Worm (Caenorhabditis elegans) whole organism, L1 larva: Measurements from ENCODE around the gene F54E7.6.
A peak's percentile ranks its signal among the peaks of the same experiment; 100 is the strongest.

Experiments used
- C16A3.4 ChIP-seq: fragments of 150-350 bp; optimal IDR thresholded peaks from 2 replicates; lab custom pipeline; 2014; ENCODE audit warnings: missing biosample characterization, missing genetic modification characterization
- aha-1 ChIP-seq: fragments of 150-350 bp; optimal IDR thresholded peaks from 2 replicates; lab custom pipeline; 2014; ENCODE audit warnings: missing biosample characterization, missing genetic modification characterization
- alr-1 ChIP-seq: fragments of 200-800 bp; sonication (Bioruptor generic); optimal IDR thresholded peaks from 2 replicates; lab custom pipeline; 2018; ENCODE audit warnings: borderline replicate concordance, mild to moderate bottlenecking, missing genetic modification characterization, missing compliant biosample characterization
- aly-2 ChIP-seq: fragments of 150-350 bp; optimal IDR thresholded peaks from 2 replicates; lab custom pipeline; 2014; ENCODE audit warnings: missing biosample characterization, missing genetic modification characterization
- blmp-1 ChIP-seq: fragments of 150-350 bp; optimal IDR thresholded peaks from 2 replicates; lab custom pipeline; 2014; ENCODE audit warnings: missing biosample characterization, missing genetic modification characterization
- ceh-8 ChIP-seq: fragments of 200-800 bp; sonication (Bioruptor generic); optimal IDR thresholded peaks from 2 replicates; lab custom pipeline; 2018; ENCODE audit warnings: mild to moderate bottlenecking, missing genetic modification characterization, moderate library complexity, missing compliant biosample characterization
- ceh-82 ChIP-seq, 3 experiments: fragments of 150-350 bp in 1 of 3; sonication (generic microtip) in 2 of 3; optimal IDR thresholded peaks; 2 replicates each; lab custom pipeline; 2014 to 2017; ENCODE audit warnings: missing biosample characterization in 3 of 3, missing genetic modification characterization in 3 of 3
- ceh-90 ChIP-seq: sonication (generic microtip); optimal IDR thresholded peaks from 2 replicates; lab custom pipeline; 2016; ENCODE audit warnings: missing genetic modification characterization, missing compliant biosample characterization
- dpl-1 ChIP-seq, 3 experiments: fragments of 150-350 bp in 2 of 3; sonication (generic microtip) in 1 of 3; optimal IDR thresholded peaks; 2 replicates each; lab custom pipeline; 2014 to 2017; ENCODE audit warnings: missing biosample characterization in 3 of 3, missing genetic modification characterization in 3 of 3, missing genetic modification reagents in 3 of 3
- efl-1 ChIP-seq, 4 experiments: fragments of 150-350 bp; optimal IDR thresholded peaks in 3 of 4; peaks in 1 of 4; 1 replicate in 1 of 4; 2 replicates in 3 of 4; lab custom pipeline; 2014; ENCODE audit warnings: missing biosample characterization in 2 of 4, missing genetic modification characterization in 2 of 4, missing genetic modification reagents in 2 of 4
- efl-3 ChIP-seq: fragments of 200-800 bp; sonication (Bioruptor generic); optimal IDR thresholded peaks from 2 replicates; lab custom pipeline; 2018; ENCODE audit warnings: mild to moderate bottlenecking, missing genetic modification characterization, missing compliant biosample characterization
- fkh-10 ChIP-seq: sonication (generic microtip); optimal IDR thresholded peaks from 2 replicates; lab custom pipeline; 2017; ENCODE audit warnings: missing biosample characterization, missing genetic modification reagents, missing genetic modification characterization
- fkh-8 ChIP-seq: sonication (generic microtip); optimal IDR thresholded peaks from 2 replicates; lab custom pipeline; 2016; ENCODE audit warnings: mild to moderate bottlenecking, missing genetic modification characterization, missing compliant biosample characterization
- fos-1 ChIP-seq: fragments of 150-350 bp; optimal IDR thresholded peaks from 2 replicates; lab custom pipeline; 2014; ENCODE audit warnings: missing biosample characterization, missing genetic modification characterization
- isw-1 ChIP-seq: fragments of 200-800 bp; sonication (Bioruptor generic); IDR thresholded peaks from 2 replicates; pipeline ENCODE4 v1.3.6; 2022; ENCODE audit warnings: missing genetic modification characterization, missing compliant biosample characterization
- jun-1 ChIP-seq: fragments of 150-350 bp; optimal IDR thresholded peaks from 2 replicates; lab custom pipeline; 2014; ENCODE audit warnings: missing biosample characterization, missing genetic modification reagents, missing genetic modification characterization
- lin-14 ChIP-seq: fragments of 200-800 bp; sonication (Bioruptor generic); optimal IDR thresholded peaks from 2 replicates; lab custom pipeline; 2018; ENCODE audit warnings: mild to moderate bottlenecking, missing genetic modification characterization, moderate library complexity, missing compliant biosample characterization
- lin-15B ChIP-seq: fragments of 150-350 bp; sonication (generic microtip); optimal IDR thresholded peaks from 3 replicates; lab custom pipeline; 2014; ENCODE audit warnings: missing biosample characterization, missing genetic modification characterization
- lin-35 ChIP-seq, 2 experiments: fragments of 150-350 bp; optimal IDR thresholded peaks; 2 replicates each; lab custom pipeline; 2014; ENCODE audit warnings: missing biosample characterization in 2 of 2, missing genetic modification characterization in 2 of 2, missing genetic modification reagents in 2 of 2
- lir-3 ChIP-seq: sonication (generic microtip); optimal IDR thresholded peaks from 2 replicates; lab custom pipeline; 2016; ENCODE audit warnings: mild to moderate bottlenecking, missing genetic modification characterization, moderate library complexity, missing compliant biosample characterization; ENCODE audit not compliant: poor library complexity
- lsy-2 ChIP-seq, 2 experiments: fragments of 150-350 bp; optimal IDR thresholded peaks; 2 replicates each; lab custom pipeline; 2014; ENCODE audit warnings: missing biosample characterization in 2 of 2, missing genetic modification characterization in 2 of 2
- mab-9 ChIP-seq: fragments of 200-800 bp; sonication (Bioruptor generic); IDR thresholded peaks from 2 replicates; pipeline ENCODE4 v1.3.6; 2022; ENCODE audit warnings: missing genetic modification reagents, missing genetic modification characterization, missing compliant biosample characterization
- mdl-1 ChIP-seq, 2 experiments: fragments of 150-350 bp; optimal IDR thresholded peaks; 2 replicates each; lab custom pipeline; 2014 to 2017; ENCODE audit warnings: missing biosample characterization in 2 of 2, missing genetic modification characterization in 2 of 2, inconsistent platforms in 1 of 2
- mef-2 ChIP-seq: fragments of 150-350 bp; optimal IDR thresholded peaks from 2 replicates; lab custom pipeline; 2014; ENCODE audit warnings: missing biosample characterization, missing genetic modification characterization
- mep-1 ChIP-seq: fragments of 150-350 bp; optimal IDR thresholded peaks from 2 replicates; lab custom pipeline; 2014; ENCODE audit warnings: missing biosample characterization, missing genetic modification characterization
- nhr-12 ChIP-seq: sonication (generic microtip); optimal IDR thresholded peaks from 2 replicates; lab custom pipeline; 2017; ENCODE audit warnings: missing biosample characterization, missing genetic modification characterization
- nhr-19 ChIP-seq: fragments of 200-800 bp; sonication (Bioruptor generic); conservative IDR thresholded peaks from 2 replicates; pipeline ENCODE4 v1.3.6; 2022; ENCODE audit warnings: missing genetic modification characterization, missing compliant biosample characterization
- nhr-20 ChIP-seq: sonication (generic microtip); optimal IDR thresholded peaks from 2 replicates; lab custom pipeline; 2016; ENCODE audit warnings: mild to moderate bottlenecking, missing genetic modification characterization, missing compliant biosample characterization
- nhr-28 ChIP-seq: fragments of 150-350 bp; optimal IDR thresholded peaks from 2 replicates; lab custom pipeline; 2014; ENCODE audit warnings: missing biosample characterization, missing genetic modification characterization
- nhr-47 ChIP-seq: sonication (generic microtip); optimal IDR thresholded peaks from 2 replicates; lab custom pipeline; 2016; ENCODE audit warnings: mild to moderate bottlenecking, missing genetic modification characterization, moderate library complexity, missing compliant biosample characterization
- nhr-71 ChIP-seq: sonication (generic microtip); optimal IDR thresholded peaks from 2 replicates; lab custom pipeline; 2016; ENCODE audit warnings: mild to moderate bottlenecking, missing genetic modification characterization, moderate library complexity, missing compliant biosample characterization
- nhr-76 ChIP-seq: sonication (generic microtip); optimal IDR thresholded peaks from 2 replicates; lab custom pipeline; 2017; ENCODE audit warnings: missing biosample characterization, missing genetic modification characterization
- nhr-77 ChIP-seq: fragments of 150-350 bp; optimal IDR thresholded peaks from 2 replicates; lab custom pipeline; 2014; ENCODE audit warnings: missing biosample characterization, missing genetic modification characterization
- pag-3 ChIP-seq: sonication (generic microtip); optimal IDR thresholded peaks from 2 replicates; lab custom pipeline; 2017; ENCODE audit warnings: missing genetic modification characterization, mild to moderate bottlenecking, missing compliant biosample characterization, antibody characterized with exemption, borderline replicate concordance; ENCODE audit not compliant: insufficient read depth
- rnt-1 ChIP-seq: sonication (generic microtip); optimal IDR thresholded peaks from 2 replicates; lab custom pipeline; 2016; ENCODE audit warnings: mild to moderate bottlenecking, missing genetic modification characterization, moderate library complexity, missing compliant biosample characterization
- skn-1 ChIP-seq: fragments of 150-350 bp; optimal IDR thresholded peaks from 2 replicates; lab custom pipeline; 2014; ENCODE audit warnings: missing biosample characterization, missing genetic modification characterization
- snpc-4 ChIP-seq: fragments of 150-350 bp; optimal IDR thresholded peaks from 2 replicates; lab custom pipeline; 2014; ENCODE audit warnings: missing biosample characterization, missing genetic modification characterization
- snu-23 ChIP-seq: sonication (generic microtip); optimal IDR thresholded peaks from 2 replicates; lab custom pipeline; 2016; ENCODE audit warnings: missing genetic modification characterization, missing compliant biosample characterization
- sox-4 ChIP-seq: sonication (generic microtip); optimal IDR thresholded peaks from 2 replicates; lab custom pipeline; 2016; ENCODE audit warnings: missing genetic modification characterization, missing compliant biosample characterization
- sptf-1 ChIP-seq: fragments of 150-350 bp; optimal IDR thresholded peaks from 2 replicates; lab custom pipeline; 2014; ENCODE audit warnings: missing biosample characterization, missing genetic modification characterization
- swsn-7 ChIP-seq: sonication (generic microtip); optimal IDR thresholded peaks from 2 replicates; lab custom pipeline; 2016; ENCODE audit warnings: missing genetic modification characterization, missing compliant biosample characterization
- tbx-2 ChIP-seq: sonication (generic microtip); optimal IDR thresholded peaks from 2 replicates; lab custom pipeline; 2016; ENCODE audit warnings: missing genetic modification characterization, missing compliant biosample characterization
- tlp-1 ChIP-seq: fragments of 150-350 bp; optimal IDR thresholded peaks from 2 replicates; lab custom pipeline; 2014; ENCODE audit warnings: missing biosample characterization, missing genetic modification characterization
- unc-30 ChIP-seq: sonication (generic microtip); optimal IDR thresholded peaks from 2 replicates; lab custom pipeline; 2017; ENCODE audit warnings: missing biosample characterization, missing genetic modification characterization
- unc-86 ChIP-seq: sonication (generic microtip); optimal IDR thresholded peaks from 2 replicates; lab custom pipeline; 2016; ENCODE audit warnings: missing genetic modification characterization, missing compliant biosample characterization
- vab-15 ChIP-seq: sonication (generic microtip); optimal IDR thresholded peaks from 2 replicates; lab custom pipeline; 2017; ENCODE audit warnings: missing genotype, mild to moderate bottlenecking, missing genetic modification characterization, missing compliant biosample characterization
- xbp-1 ChIP-seq: sonication (generic microtip); optimal IDR thresholded peaks from 2 replicates; lab custom pipeline; 2016; ENCODE audit warnings: missing genetic modification characterization, missing compliant biosample characterization
- zip-4 ChIP-seq: fragments of 200-800 bp; sonication (Bioruptor generic); optimal IDR thresholded peaks from 2 replicates; lab custom pipeline; 2018; ENCODE audit warnings: mild to moderate bottlenecking, missing genetic modification characterization, moderate library complexity, missing compliant biosample characterization
- ztf-11 ChIP-seq, 2 experiments: sonication (generic microtip); optimal IDR thresholded peaks; 2 replicates each; lab custom pipeline; 2016 to 2017; ENCODE audit warnings: missing genetic modification characterization in 2 of 2, missing biosample characterization in 1 of 2, missing compliant biosample characterization in 1 of 2

F54E7.6 gene

DNA sequence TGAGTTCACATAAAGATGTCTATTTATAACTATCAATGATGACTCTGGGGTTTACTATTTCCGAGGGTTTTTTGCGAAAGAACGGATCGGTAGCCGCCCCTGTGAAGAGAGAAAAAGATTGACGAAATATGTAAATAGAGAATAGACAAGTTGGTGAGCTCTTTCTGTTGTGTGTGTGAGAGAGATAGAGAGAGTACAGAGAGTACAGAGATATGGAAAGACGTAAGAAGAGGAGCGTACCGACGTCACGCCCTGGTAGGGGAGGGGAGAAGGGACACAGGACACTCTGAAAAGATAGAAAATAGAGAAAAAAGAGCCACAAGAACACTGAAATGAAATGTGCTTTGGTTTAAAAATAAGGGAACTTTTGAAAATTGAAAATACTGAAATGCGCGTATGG, 27.4 kb upstream of the F54E7.6 start:
- TF ChIP-seq nhr-12 (tag; lab: Kevin White, UChicago) (no peak), blmp-1 (tag; lab: Kevin White, UChicago) (no peak), vab-15 (tag; lab: Kevin White, UChicago) (no peak), efl-1 (optimal IDR thresholded peaks at IDR 0.05; lab: Kevin White, UChicago) (peak; percentile 29 to 30), efl-1 (GFP tag; optimal IDR thresholded peaks at IDR 0.05 in 1 of 2; lab: Kevin White, UChicago) (no peak), nhr-20 (tag; lab: Kevin White, UChicago) (peak; percentile 34), dpl-1 (GFP tag; optimal IDR thresholded peaks at IDR 0.05; lab: Kevin White, UChicago) (peak in 1 of 3 experiments; percentile 32), ceh-8 (no peak), fkh-10 (GFP tag; lab: Kevin White, UChicago) (peak; percentile 5), nhr-76 (tag; lab: Kevin White, UChicago) (no peak), lir-3 (tag; lab: Kevin White, UChicago) (no peak), ztf-11 (tag; optimal IDR thresholded peaks at IDR 0.05; lab: Kevin White, UChicago) (peak in 1 of 2 experiments; percentile 30), nhr-28 (tag; lab: Kevin White, UChicago) (no peak), unc-86 (tag; lab: Kevin White, UChicago) (peak; percentile 7), nhr-19 (GFP tag; lab: Robert Waterston, UW) (peak; percentile 16), rnt-1 (tag; lab: Kevin White, UChicago) (peak; percentile 43), lin-35 (GFP tag; optimal IDR thresholded peaks at IDR 0.05; lab: Kevin White, UChicago) (peak in 1 of 2 experiments; percentile 54), efl-3 (GFP tag; lab: Kevin White, UChicago) (no peak), mef-2 (no peak), xbp-1 (tag; lab: Kevin White, UChicago) (peak; percentile 13), lsy-2 (tag; optimal IDR thresholded peaks at IDR 0.05; lab: Kevin White, UChicago) (peak; percentile 22 to 67), fkh-8 (tag; lab: Kevin White, UChicago) (peak; percentile 41), mep-1 (tag; lab: Kevin White, UChicago) (peak; percentile 55), fos-1 (tag; lab: Kevin White, UChicago) (peak; percentile 33), mab-9 (GFP tag; lab: Robert Waterston, UW) (no peak), lin-15B (tag; lab: Kevin White, UChicago) (no peak), pag-3 (tag; lab: Kevin White, UChicago) (no peak), unc-30 (no peak), mdl-1 (tag; optimal IDR thresholded peaks at IDR 0.05; lab: Kevin White, UChicago) (peak in 1 of 2 experiments; percentile 19), ceh-82 (tag; optimal IDR thresholded peaks at IDR 0.05; lab: Kevin White, UChicago) (peak in 2 of 3 experiments; percentile 47 to 64), sptf-1 (tag; lab: Kevin White, UChicago) (no peak), swsn-7 (peak; percentile 47), skn-1 (tag; lab: Kevin White, UChicago) (peak; percentile 35), snpc-4 (peak; percentile 1), jun-1 (tag; lab: Kevin White, UChicago) (no peak), nhr-77 (tag; lab: Kevin White, UChicago) (peak; percentile 47), C16A3.4 (tag; lab: Kevin White, UChicago) (peak; percentile 12), nhr-71 (tag; lab: Kevin White, UChicago) (peak; percentile 64), isw-1 (GFP tag; lab: Robert Waterston, UW) (0 out of 2 replicates have a peak, but pooled peaks have one; percentile 7), snu-23 (GFP tag; lab: Kevin White, UChicago) (peak; percentile 55), nhr-47 (peak; percentile 49), ceh-90 (tag; lab: Kevin White, UChicago) (no peak), sox-4 (tag; lab: Kevin White, UChicago) (no peak), tbx-2 (tag; lab: Kevin White, UChicago) (peak; percentile 42), alr-1 (no peak), zip-4 (GFP tag; lab: Kevin White, UChicago) (no peak), aha-1 (tag; lab: Kevin White, UChicago) (no peak), aly-2 (tag; lab: Kevin White, UChicago) (no peak), tlp-1 (no peak), lin-14 (GFP tag; lab: Kevin White, UChicago) (peak; percentile 74)
